Fruit fly (Drosophila melanogaster) whole organism, embryonic: ENCODE data around the gene CG12206.

ENCODE experiments used
- CG4424 ChIP-seq: fragments of 200-800 bp; sonication (Bioruptor generic); optimal IDR thresholded peaks from 3 replicates; lab custom pipeline; 2016; ENCODE audit warnings: missing biosample characterization, missing genetic modification characterization
- Scr ChIP-seq: fragments of 200-800 bp; sonication (Bioruptor generic); IDR thresholded peaks from 2 replicates; pipeline ENCODE4 v1.3.6; 2022; ENCODE audit warnings: missing biosample characterization, missing genetic modification characterization; ENCODE audit not compliant: partially characterized antibody
- bbx ChIP-seq: fragments of 200-800 bp; sonication (Bioruptor generic); IDR thresholded peaks from 2 replicates; pipeline ENCODE4 v1.3.6; 2022; ENCODE audit warnings: missing biosample characterization, missing genetic modification characterization; ENCODE audit not compliant: partially characterized antibody

dm6 chrX:3424963-3425362 is 49.4 kb downstream of the CG12206 start:
- TF ChIP-seq Scr (GFP tag; lab: Robert Waterston, UW) (no peak), bbx (GFP tag; lab: Robert Waterston, UW) (no peak), CG4424 (GFP tag; lab: Kevin White, UChicago) (peak; percentile 76)
